Worm (Caenorhabditis elegans) whole organism, L3 larva: ENCODE data around the gene ugt-61.

Experiments
- R02D3.7 ChIP-seq: fragments of 150-350 bp; optimal IDR thresholded peaks from 2 replicates; lab custom pipeline; 2014; ENCODE audit warnings: missing biosample characterization, missing genetic modification characterization
- ceh-16 ChIP-seq: sonication (generic microtip); optimal IDR thresholded peaks from 2 replicates; lab custom pipeline; 2017; ENCODE audit warnings: missing biosample characterization, missing genetic modification characterization
- ceh-9 ChIP-seq: sonication (generic microtip); optimal IDR thresholded peaks from 2 replicates; lab custom pipeline; 2018; ENCODE audit warnings: missing biosample characterization, missing genetic modification characterization
- daf-12 ChIP-seq: fragments of 150-350 bp; optimal IDR thresholded peaks from 2 replicates; lab custom pipeline; 2014; ENCODE audit warnings: missing biosample characterization, missing genetic modification reagents, missing genetic modification characterization
- mdl-1 ChIP-seq: fragments of 150-350 bp; optimal IDR thresholded peaks from 2 replicates; lab custom pipeline; 2014; ENCODE audit warnings: missing biosample characterization, missing genetic modification characterization
- nhr-25 ChIP-seq: sonication (generic microtip); optimal IDR thresholded peaks from 2 replicates; lab custom pipeline; 2017; ENCODE audit warnings: missing biosample characterization, missing genetic modification characterization
- pha-4 ChIP-seq: fragments of 150-350 bp; optimal IDR thresholded peaks from 2 replicates; lab custom pipeline; 2014; ENCODE audit warnings: missing biosample characterization, missing genetic modification reagents, missing genetic modification characterization
- pqm-1 ChIP-seq: fragments of 150-350 bp; optimal IDR thresholded peaks from 2 replicates; lab custom pipeline; 2017; ENCODE audit warnings: missing biosample characterization, missing genetic modification characterization, inconsistent platforms
- sea-2 ChIP-seq: fragments of 150-350 bp; sonication (generic microtip); optimal IDR thresholded peaks from 4 replicates; lab custom pipeline; 2014; ENCODE audit warnings: missing biosample characterization, missing genetic modification reagents, missing genetic modification characterization
- skn-1 ChIP-seq: fragments of 150-350 bp; optimal IDR thresholded peaks from 2 replicates; lab custom pipeline; 2014; ENCODE audit warnings: missing biosample characterization, missing genetic modification characterization
- unc-62 ChIP-seq: fragments of 150-350 bp; sonication (generic microtip); optimal IDR thresholded peaks from 4 replicates; lab custom pipeline; 2014; ENCODE audit warnings: missing biosample characterization, missing genetic modification reagents, missing genetic modification characterization
- ztf-4 ChIP-seq: fragments of 150-350 bp; optimal IDR thresholded peaks from 2 replicates; lab custom pipeline; 2014; ENCODE audit warnings: missing biosample characterization, missing genetic modification characterization

DNA sequence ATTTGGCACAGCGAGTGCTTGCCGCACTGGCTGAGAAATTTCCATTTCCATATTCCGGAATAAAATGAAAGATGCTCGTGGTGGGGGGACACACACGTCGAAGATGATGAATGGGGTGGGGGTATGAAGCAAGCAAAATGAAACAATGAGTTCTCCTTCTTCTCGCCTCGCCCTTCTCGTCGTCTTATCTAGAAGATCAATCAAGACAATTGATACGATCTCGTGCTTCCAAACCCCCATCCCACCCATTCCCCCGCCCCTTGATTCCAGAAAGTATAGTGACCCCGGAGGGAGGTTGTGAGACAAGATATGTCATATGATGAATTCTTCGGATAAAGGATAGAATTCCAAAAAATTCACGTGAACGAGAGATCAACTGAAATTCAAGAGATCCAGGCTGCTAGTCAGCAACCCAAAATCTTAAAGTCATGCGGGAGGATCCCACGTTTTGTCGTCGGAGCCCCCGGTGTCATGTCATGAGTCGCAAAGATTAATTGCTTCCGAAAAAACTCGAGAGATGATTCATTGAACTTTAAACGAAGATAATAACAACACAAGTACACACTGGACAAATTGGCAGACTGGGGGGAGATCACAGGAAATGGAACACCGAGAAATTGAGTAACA, 47.6 kb upstream of the ugt-61 start:
- TF ChIP-seq pha-4 (tag; lab: Kevin White, UChicago): no peak
- TF ChIP-seq sea-2 (GFP tag; lab: Kevin White, UChicago): no peak
- TF ChIP-seq ceh-16 (tag; lab: Kevin White, UChicago): no peak
- no peak for TF ChIP-seq unc-62 (GFP tag; lab: Kevin White, UChicago)
- TF ChIP-seq R02D3.7 (tag; lab: Kevin White, UChicago): no peak
- TF ChIP-seq ztf-4 (tag; lab: Kevin White, UChicago): no peak
- no peak for TF ChIP-seq daf-12 (tag; lab: Kevin White, UChicago)
- no peak for TF ChIP-seq skn-1 (tag; lab: Kevin White, UChicago)
- TF ChIP-seq ceh-9: no peak
- no peak for TF ChIP-seq nhr-25 (tag; lab: Kevin White, UChicago)
- no peak for TF ChIP-seq mdl-1 (tag; lab: Kevin White, UChicago)
- TF ChIP-seq pqm-1 (tag; lab: Kevin White, UChicago): no peak
